Fruit fly (Drosophila melanogaster): Measurements from ENCODE around the gene jvl.

The jvl gene

DNA sequence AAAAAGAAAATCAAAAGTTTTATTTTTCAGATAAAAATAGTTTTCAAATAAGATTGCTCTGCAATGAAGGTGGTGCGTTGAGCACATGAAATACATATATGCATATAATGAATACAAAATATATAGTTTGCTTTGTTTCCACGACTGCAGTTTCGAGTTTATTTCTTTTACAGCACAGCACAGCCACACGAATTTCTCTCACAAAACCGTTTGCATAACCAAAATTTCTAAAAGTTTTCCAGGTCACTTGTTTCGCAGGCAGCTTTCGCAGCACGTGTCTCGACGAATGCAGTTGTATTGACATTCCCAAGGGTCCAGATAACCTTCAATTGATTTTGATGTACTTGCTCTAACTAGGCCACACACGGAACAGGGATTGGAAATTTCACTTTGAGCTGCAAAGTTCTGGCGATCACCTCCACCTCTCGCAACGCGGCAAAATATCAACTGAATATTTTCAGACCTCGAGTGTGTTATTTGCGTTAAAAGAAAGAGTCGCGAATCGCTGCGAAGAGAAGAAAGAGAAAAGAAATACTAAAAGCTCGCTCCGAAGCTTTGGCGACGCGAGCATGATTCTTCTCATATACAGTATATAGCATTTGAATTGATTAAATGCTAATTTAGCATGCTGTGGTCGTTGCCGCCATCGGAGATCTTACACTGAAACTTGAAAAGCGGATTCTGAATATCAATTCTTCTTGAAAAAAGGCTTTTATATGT, 10.2 kb upstream of the jvl start, which contains the start of gene CG7530 (continued):
- TF ChIP-seq CG9437 (GFP tag; optimal IDR thresholded peaks at IDR 0.05) (no peak), CG3281 (GFP tag; optimal IDR thresholded peaks at IDR 0.05) (peak; percentile 63), tin (GFP tag; optimal IDR thresholded peaks at IDR 0.05) (no peak), emc (GFP tag; optimal IDR thresholded peaks at IDR 0.05) (no peak), Bgb (GFP tag; IDR thresholded peaks at IDR 0.05; ENCODE audit: partially characterized antibody) (no peak), Stat92E (GFP tag; optimal IDR thresholded peaks at IDR 0.05) (no peak), CG2199 (GFP tag; IDR thresholded peaks at IDR 0.05) (no peak), CG12071 (GFP tag; optimal IDR thresholded peaks at IDR 0.05) (no peak), fd102C (GFP tag; optimal IDR thresholded peaks at IDR 0.05) (no peak), Lhr (GFP tag; optimal IDR thresholded peaks at IDR 0.05) (no peak), Hmr (GFP tag; optimal IDR thresholded peaks at IDR 0.05) (peak; percentile 49), ase (GFP tag; IDR thresholded peaks at IDR 0.05) (no peak), H2.0 (GFP tag; IDR thresholded peaks at IDR 0.05) (no peak), nau (GFP tag; optimal IDR thresholded peaks at IDR 0.05) (no peak), CG4707 (GFP tag; optimal IDR thresholded peaks at IDR 0.05) (no peak), CG1792 (GFP tag; optimal IDR thresholded peaks at IDR 0.05) (no peak), kni (GFP tag; optimal IDR thresholded peaks at IDR 0.05) (no peak), ro (GFP tag; IDR thresholded peaks at IDR 0.05) (no peak), CG33213 (GFP tag; optimal IDR thresholded peaks at IDR 0.05) (no peak), crol (GFP tag; IDR thresholded peaks at IDR 0.05) (no peak), CG7963 (GFP tag; IDR thresholded peaks at IDR 0.05; ENCODE audit: partially characterized antibody) (no peak), CG15601 (tag; optimal IDR thresholded peaks at IDR 0.05) (no peak), CG11456 (GFP tag; IDR thresholded peaks at IDR 0.05) (0 out of 3 replicates have a peak, but pooled peaks have one; percentile 11), prd (optimal IDR thresholded peaks at IDR 0.05) (no peak), prd (GFP tag; IDR thresholded peaks at IDR 0.05) (0 out of 3 replicates have a peak, but pooled peaks have one; percentile 33), CG4820 (GFP tag; optimal IDR thresholded peaks at IDR 0.05) (no peak), ab (GFP tag; optimal IDR thresholded peaks at IDR 0.05) (no peak), Atf-2 (GFP tag; optimal IDR thresholded peaks at IDR 0.05) (no peak), fd96Cb (tag; optimal IDR thresholded peaks at IDR 0.05) (no peak), knrl (GFP tag; IDR thresholded peaks at IDR 0.05; ENCODE audit: partially characterized antibody) (no peak), CG8089 (GFP tag; optimal IDR thresholded peaks at IDR 0.05) (no peak), Sry-δ (GFP tag; optimal IDR thresholded peaks at IDR 0.05) (no peak), rib (GFP tag; IDR thresholded peaks at IDR 0.05) (no peak), CG3847 (GFP tag; IDR thresholded peaks at IDR 0.05) (no peak), so (GFP tag; IDR thresholded peaks at IDR 0.05) (0 out of 3 replicates have a peak, but pooled peaks have one; percentile 38), sisA (GFP tag; IDR thresholded peaks at IDR 0.05) (no peak), CG43689 (GFP tag; IDR thresholded peaks at IDR 0.05) (no peak), dmrt11E (tag; optimal IDR thresholded peaks at IDR 0.05) (no peak), CG2202 (tag; optimal IDR thresholded peaks at IDR 0.05) (no peak), Mes4 (GFP tag; optimal IDR thresholded peaks at IDR 0.05) (no peak), CG9932 (GFP tag; IDR thresholded peaks at IDR 0.05) (no peak), Trl (optimal IDR thresholded peaks at IDR 0.05) (peak; percentile 49 to 80), Trl (GFP tag; optimal IDR thresholded peaks at IDR 0.05) (no peak), CG2889 (GFP tag; IDR thresholded peaks at IDR 0.05) (no peak), psq (GFP tag; optimal IDR thresholded peaks at IDR 0.05) (no peak), zfh2 (GFP tag; optimal IDR thresholded peaks at IDR 0.05) (no peak), Gsc (GFP tag; IDR thresholded peaks at IDR 0.05) (no peak), CG32532 (GFP tag; IDR thresholded peaks at IDR 0.05) (peak; percentile 65; the same call in 1 of the 2 replicates), B-H1 (GFP tag; IDR thresholded peaks at IDR 0.05) (no peak; the same call in 2 of the 3 replicates), ken (GFP tag; IDR thresholded peaks at IDR 0.05) (no peak), h (optimal IDR thresholded peaks at IDR 0.05) (no peak), vfl (GFP tag; optimal IDR thresholded peaks at IDR 0.05) (no peak)

All from whole organism, embryonic.